Fruit fly (Drosophila melanogaster) whole organism, wandering third instar larva: ENCODE data around the gene CG7963.

Experiments used
- CG32264 ChIP-seq: fragments of 200-800 bp; sonication (Bioruptor generic); optimal IDR thresholded peaks from 2 replicates; lab custom pipeline; 2016; ENCODE audit warnings: missing biosample characterization, missing genetic modification characterization
- CG9705 ChIP-seq: fragments of 200-800 bp; sonication (Bioruptor generic); optimal IDR thresholded peaks from 2 replicates; lab custom pipeline; 2018; ENCODE audit warnings: missing biosample characterization, mild to moderate bottlenecking, missing genetic modification characterization
- CrebA ChIP-seq: fragments of 200-800 bp; sonication (Bioruptor generic); optimal IDR thresholded peaks from 2 replicates; lab custom pipeline; 2016; ENCODE audit warnings: missing biosample characterization, mild to moderate bottlenecking, missing genetic modification characterization, borderline replicate concordance
- Dfd ChIP-seq: fragments of >200 bp; optimal IDR thresholded peaks from 2 replicates; lab custom pipeline; 2017; ENCODE audit warnings: missing biosample characterization, missing genetic modification characterization
- Dif ChIP-seq: fragments of 200-275, 200-300 bp; sonication (Bioruptor generic); optimal IDR thresholded peaks from 2 replicates; lab custom pipeline; 2018; ENCODE audit warnings: missing biosample characterization, missing genetic modification characterization; ENCODE audit not compliant: partially characterized antibody
- GATAd ChIP-seq: sonication (Bioruptor generic); optimal IDR thresholded peaks from 2 replicates; lab custom pipeline; 2016; ENCODE audit warnings: missing biosample characterization, missing genetic modification characterization
- HLH106 ChIP-seq: fragments of 200-800 bp; optimal IDR thresholded peaks from 3 replicates; lab custom pipeline; 2019; ENCODE audit warnings: missing biosample characterization, mild to moderate bottlenecking, missing genetic modification characterization, moderate library complexity
- Hnf4 ChIP-seq: fragments of 200-800 bp; sonication (Bioruptor generic); optimal IDR thresholded peaks from 2 replicates; lab custom pipeline; 2016; ENCODE audit warnings: missing biosample characterization, mild to moderate bottlenecking, missing genetic modification characterization
- Hr78 ChIP-seq: fragments of >200 bp; optimal IDR thresholded peaks from 2 replicates; lab custom pipeline; 2017; ENCODE audit warnings: missing biosample characterization, missing genetic modification characterization
- Hr83 ChIP-seq: fragments of 200-300 bp; sonication (Bioruptor generic); optimal IDR thresholded peaks from 2 replicates; lab custom pipeline; 2016; ENCODE audit warnings: missing biosample characterization, mild to moderate bottlenecking, missing genetic modification characterization, moderate library complexity; ENCODE audit not compliant: poor library complexity, severe bottlenecking
- Jra ChIP-seq: sonication (Bioruptor generic); optimal IDR thresholded peaks from 2 replicates; lab custom pipeline; 2016; ENCODE audit warnings: missing biosample characterization, missing genetic modification characterization
- Mio ChIP-seq: sonication (Bioruptor generic); optimal IDR thresholded peaks from 2 replicates; lab custom pipeline; 2016; ENCODE audit warnings: missing biosample characterization, missing genetic modification characterization
- Myc ChIP-seq: fragments of >200 bp; optimal IDR thresholded peaks from 2 replicates; lab custom pipeline; 2017
- OdsH ChIP-seq: fragments of 200-800 bp; sonication (Bioruptor generic); optimal IDR thresholded peaks from 2 replicates; lab custom pipeline; 2016; ENCODE audit warnings: missing biosample characterization, mild to moderate bottlenecking, missing genetic modification characterization
- Rel ChIP-seq, 2 experiments: fragments of 200-800 bp; sonication (Bioruptor generic) in 1 of 2; optimal IDR thresholded peaks; 2 replicates in 1 of 2; 3 replicates in 1 of 2; lab custom pipeline; 2016 to 2019; ENCODE audit warnings: mild to moderate bottlenecking in 2 of 2, missing biosample characterization in 2 of 2, missing genetic modification characterization in 2 of 2, moderate library complexity in 1 of 2
- Sp1 ChIP-seq: fragments of 200-800 bp; sonication (Bioruptor generic); optimal IDR thresholded peaks from 3 replicates; lab custom pipeline; 2019; ENCODE audit warnings: missing biosample characterization, mild to moderate bottlenecking, missing genetic modification characterization, moderate library complexity
- Vsx2 ChIP-seq: fragments of 200-300, 225-300 bp; sonication (Bioruptor generic); optimal IDR thresholded peaks from 2 replicates; lab custom pipeline; 2018; ENCODE audit warnings: missing biosample characterization, missing genetic modification characterization; ENCODE audit not compliant: partially characterized antibody
- br ChIP-seq: fragments of 200-800 bp; sonication (Bioruptor generic); optimal IDR thresholded peaks from 2 replicates; lab custom pipeline; 2016; ENCODE audit warnings: missing biosample characterization, missing genetic modification characterization
- brk ChIP-seq: fragments of 200-800 bp; sonication (Bioruptor generic); optimal IDR thresholded peaks from 2 replicates; lab custom pipeline; 2016; ENCODE audit warnings: missing biosample characterization, mild to moderate bottlenecking, missing genetic modification characterization
- dl ChIP-seq, 2 experiments: fragments of 175-275, 200-275 bp in 1 of 2; fragments of 200-275 bp in 1 of 2; sonication (Bioruptor generic); optimal IDR thresholded peaks; lab custom pipeline; 2018; ENCODE audit warnings: mild to moderate bottlenecking in 2 of 2, missing biosample characterization in 2 of 2, missing genetic modification characterization in 2 of 2, moderate library complexity in 2 of 2; ENCODE audit not compliant: partially characterized antibody in 2 of 2, insufficient read depth in 1 of 2
- dmrt93B ChIP-seq: fragments of 200-800 bp; sonication (Bioruptor generic); optimal IDR thresholded peaks from 2 replicates; lab custom pipeline; 2018; ENCODE audit warnings: missing biosample characterization, mild to moderate bottlenecking, missing genetic modification characterization
- dsf ChIP-seq: sonication (Bioruptor generic); optimal IDR thresholded peaks from 2 replicates; lab custom pipeline; 2016; ENCODE audit warnings: missing biosample characterization, missing genetic modification characterization, borderline replicate concordance
- ey ChIP-seq: fragments of 200-800 bp; sonication (Bioruptor generic); optimal IDR thresholded peaks from 2 replicates; lab custom pipeline; 2016; ENCODE audit warnings: missing biosample characterization, missing genetic modification characterization
- foxo ChIP-seq, 2 experiments: fragments of 200-800 bp; sonication (Bioruptor generic); optimal IDR thresholded peaks; 2 replicates in 1 of 2; 3 replicates in 1 of 2; lab custom pipeline; 2016 to 2017; ENCODE audit warnings: missing biosample characterization in 2 of 2, missing genetic modification characterization in 2 of 2
- fru ChIP-seq: fragments of 200-800 bp; sonication (Bioruptor generic); optimal IDR thresholded peaks from 3 replicates; lab custom pipeline; 2016; ENCODE audit warnings: missing biosample characterization, mild to moderate bottlenecking, missing genetic modification characterization
- h ChIP-seq: fragments of 200-800 bp; sonication (Bioruptor generic); optimal IDR thresholded peaks from 3 replicates; lab custom pipeline; 2016; ENCODE audit warnings: missing biosample characterization, mild to moderate bottlenecking, missing genetic modification characterization
- jim ChIP-seq: fragments of 175-275, 200-325 bp; sonication (Bioruptor generic); optimal IDR thresholded peaks from 2 replicates; lab custom pipeline; 2016; ENCODE audit warnings: missing biosample characterization, mild to moderate bottlenecking, missing genetic modification characterization
- lola ChIP-seq: fragments of >200 bp; optimal IDR thresholded peaks from 2 replicates; lab custom pipeline; 2017; ENCODE audit warnings: missing biosample characterization, missing genetic modification characterization
- psq ChIP-seq: fragments of 200-800 bp; sonication (Bioruptor generic); optimal IDR thresholded peaks from 3 replicates; lab custom pipeline; 2017; ENCODE audit warnings: missing biosample characterization, mild to moderate bottlenecking, missing genetic modification characterization, moderate library complexity
- rgr ChIP-seq: fragments of 200-800 bp; sonication (Bioruptor generic); optimal IDR thresholded peaks from 3 replicates; lab custom pipeline; 2016; ENCODE audit warnings: missing biosample characterization, mild to moderate bottlenecking, missing genetic modification characterization
- sage ChIP-seq: fragments of 200-800 bp; sonication (Bioruptor generic); optimal IDR thresholded peaks from 2 replicates; lab custom pipeline; 2016; ENCODE audit warnings: missing biosample characterization, mild to moderate bottlenecking, missing genetic modification characterization
- tai ChIP-seq: sonication (Bioruptor generic); optimal IDR thresholded peaks from 2 replicates; lab custom pipeline; 2016; ENCODE audit warnings: missing biosample characterization, missing genetic modification characterization
- woc ChIP-seq: sonication (Bioruptor generic); optimal IDR thresholded peaks from 2 replicates; lab custom pipeline; 2016; ENCODE audit warnings: missing biosample characterization, mild to moderate bottlenecking, missing genetic modification characterization

CG7963 gene

DNA sequence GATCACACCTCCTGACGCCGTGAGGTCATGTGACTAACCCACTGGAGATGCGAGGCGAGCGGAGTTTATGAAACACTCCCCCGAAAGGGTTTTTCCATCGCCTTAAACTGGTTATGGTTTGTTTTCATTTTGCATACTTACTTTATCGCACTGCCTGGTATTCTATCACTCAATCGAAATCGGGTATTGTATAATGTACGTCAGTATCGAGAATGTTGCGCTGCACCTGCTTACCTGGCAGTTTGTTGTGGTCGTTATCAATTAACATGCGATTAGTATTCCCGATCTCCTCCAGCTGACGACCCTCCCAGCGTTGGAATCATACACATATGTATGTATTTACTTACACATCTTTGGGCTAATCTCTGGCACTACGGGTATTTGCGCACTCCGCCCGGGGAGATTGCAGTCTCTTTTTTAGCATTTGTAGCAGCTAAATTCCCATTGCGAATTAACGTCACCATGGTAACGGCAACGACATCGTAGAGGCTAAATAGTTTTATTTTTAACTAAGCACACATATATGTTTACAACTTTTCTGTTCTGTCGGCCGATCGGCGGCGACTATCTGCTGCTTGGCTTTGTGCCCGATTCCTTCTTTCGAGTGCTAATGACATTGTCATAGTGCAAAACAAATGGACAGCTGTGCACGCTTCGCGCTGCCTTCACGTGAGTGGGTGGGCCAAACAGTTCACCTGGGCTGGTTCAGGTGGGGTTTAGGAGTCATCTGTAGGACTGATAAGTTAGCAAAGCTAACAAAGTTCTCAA lies 9.5 kb upstream of the CG7963 start:
- no peak for TF ChIP-seq CG9705 (GFP tag; lab: Kevin White, UChicago)
- TF ChIP-seq lola = no peak
- peak; percentile 30 for TF ChIP-seq h (GFP tag; lab: Kevin White, UChicago)
- no peak for TF ChIP-seq foxo (GFP tag; optimal IDR thresholded peaks at IDR 0.05; lab: Kevin White, UChicago)
- no peak for TF ChIP-seq Rel (GFP tag; optimal IDR thresholded peaks at IDR 0.05; lab: Kevin White, UChicago)
- peak; percentile 73 for TF ChIP-seq Rel (tag; optimal IDR thresholded peaks at IDR 0.05; lab: Kevin White, UChicago)
- no peak for TF ChIP-seq Sp1 (GFP tag; lab: Kevin White, UChicago)
- peak; percentile 16 for TF ChIP-seq Hr83
- no peak for TF ChIP-seq dl (GFP tag; optimal IDR thresholded peaks at IDR 0.05; lab: Kevin White, UChicago; ENCODE audit: insufficient read depth in 1 of 2, partially characterized antibody in 2 of 2)
- TF ChIP-seq Dif = no peak

DNA sequence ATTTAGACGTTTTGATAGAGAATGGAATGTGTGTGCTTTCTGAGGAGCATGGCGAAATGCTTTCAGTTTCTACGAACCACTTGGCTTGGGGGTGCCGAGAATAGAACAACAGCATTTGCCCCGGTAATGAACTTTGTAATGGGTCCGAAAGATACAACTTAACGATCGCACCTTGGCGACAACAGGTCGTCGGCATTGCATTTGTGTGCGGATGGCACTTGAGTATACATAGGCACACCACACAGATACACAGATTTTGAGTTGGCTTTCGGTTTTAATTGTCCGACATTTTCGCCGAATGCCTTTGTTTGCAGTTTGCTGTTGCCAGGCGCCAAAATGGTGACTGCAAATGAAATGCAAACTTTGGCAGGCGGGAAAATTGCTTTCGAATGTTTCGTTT lies 8.6 kb upstream of the CG7963 start:
- TF ChIP-seq Myc (lab: Kevin White, UChicago) (no peak), jim (GFP tag; lab: Kevin White, UChicago) (no peak), woc (GFP tag; lab: Kevin White, UChicago) (no peak), Dfd (GFP tag; lab: Kevin White, UChicago) (no peak), Jra (GFP tag; lab: Kevin White, UChicago) (no peak), brk (no peak), ey (no peak), GATAd (GFP tag; lab: Kevin White, UChicago) (no peak), dl (GFP tag; optimal IDR thresholded peaks at IDR 0.05; lab: Kevin White, UChicago; ENCODE audit: insufficient read depth in 1 of 2, partially characterized antibody in 2 of 2) (no peak), tai (GFP tag; lab: Kevin White, UChicago) (no peak), rgr (GFP tag; lab: Kevin White, UChicago) (no peak), dsf (GFP tag; lab: Kevin White, UChicago) (no peak), sage (no peak), h (GFP tag; lab: Kevin White, UChicago) (no peak), Dif (no peak), OdsH (no peak), CrebA (GFP tag; lab: Kevin White, UChicago) (no peak), dmrt93B (GFP tag; lab: Kevin White, UChicago) (no peak)

DNA sequence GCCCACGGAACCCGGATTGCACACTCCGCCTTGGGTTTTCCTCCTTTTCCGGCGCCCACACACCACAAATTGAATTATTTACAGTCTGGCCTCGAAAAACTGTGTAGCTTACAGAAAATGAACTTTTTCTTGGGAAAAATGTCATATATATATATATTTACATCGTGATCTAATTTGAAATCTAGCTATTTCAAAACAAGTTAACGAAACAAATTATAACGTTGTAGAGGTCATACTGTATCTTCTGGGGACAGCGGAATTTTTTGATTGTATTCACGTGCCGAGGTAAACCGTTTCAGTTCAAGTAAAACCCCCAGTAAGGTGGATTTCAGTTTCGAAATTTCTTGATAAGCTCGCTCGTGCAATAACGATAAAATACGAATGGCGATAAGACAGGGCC lies 8.2 kb upstream of the CG7963 start:
- peak; percentile 54 for TF ChIP-seq Hnf4 (GFP tag; lab: Kevin White, UChicago)
- TF ChIP-seq lola = no peak
- TF ChIP-seq CG9705 (GFP tag; lab: Kevin White, UChicago) = peak; percentile 13
- no peak for TF ChIP-seq dl (GFP tag; optimal IDR thresholded peaks at IDR 0.05; lab: Kevin White, UChicago; ENCODE audit: insufficient read depth in 1 of 2, partially characterized antibody in 2 of 2)
- TF ChIP-seq Sp1 (GFP tag; lab: Kevin White, UChicago) = peak; percentile 70
- peak; percentile 45 for TF ChIP-seq br
- peak; percentile 68 for TF ChIP-seq HLH106 (tag; lab: Kevin White, UChicago)
- TF ChIP-seq CG32264 (GFP tag; lab: Kevin White, UChicago) = peak; percentile 18
- TF ChIP-seq Mio = no peak
- TF ChIP-seq psq (GFP tag; lab: Kevin White, UChicago) = peak; percentile 19
- peak; percentile 30 for TF ChIP-seq dmrt93B (GFP tag; lab: Kevin White, UChicago)
- TF ChIP-seq Dif = no peak
- TF ChIP-seq ey = peak; percentile 45
- TF ChIP-seq rgr (GFP tag; lab: Kevin White, UChicago) = peak; percentile 73
- TF ChIP-seq Jra (GFP tag; lab: Kevin White, UChicago) = peak; percentile 17
- no peak for TF ChIP-seq woc (GFP tag; lab: Kevin White, UChicago)
- TF ChIP-seq Vsx2 (GFP tag; lab: Kevin White, UChicago) = no peak
- TF ChIP-seq h (GFP tag; lab: Kevin White, UChicago) = peak; percentile 60
- TF ChIP-seq Hr78 (GFP tag; lab: Kevin White, UChicago) = no peak
- no peak for TF ChIP-seq jim (GFP tag; lab: Kevin White, UChicago)
- no peak for TF ChIP-seq Rel (GFP tag; optimal IDR thresholded peaks at IDR 0.05; lab: Kevin White, UChicago)
- TF ChIP-seq Rel (tag; optimal IDR thresholded peaks at IDR 0.05; lab: Kevin White, UChicago) = peak; percentile 80
- peak; percentile 63 for TF ChIP-seq OdsH
- peak; percentile 37 for TF ChIP-seq fru (GFP tag; lab: Kevin White, UChicago)
- peak in 1 of 2 experiments; percentile 69 for TF ChIP-seq foxo (GFP tag; optimal IDR thresholded peaks at IDR 0.05; lab: Kevin White, UChicago)
